Fruit fly (Drosophila melanogaster) Kc167 (cell line): ENCODE measurements around the gene OtopLc.

Experiments
- Sin3A ChIP-seq: fragments of >200 bp; optimal IDR thresholded peaks from 2 replicates; lab custom pipeline; 2018; ENCODE audit warnings: missing external identifiers
- h ChIP-seq: fragments of >200 bp; optimal IDR thresholded peaks from 3 replicates; lab custom pipeline; 2018; ENCODE audit warnings: missing external identifiers
- insv ChIP-seq: fragments of >200 bp; optimal IDR thresholded peaks from 3 replicates; lab custom pipeline; 2018; ENCODE audit warnings: missing external identifiers
- psq ChIP-seq: fragments of >200 bp; optimal IDR thresholded peaks from 2 replicates; lab custom pipeline; 2017; ENCODE audit warnings: missing external identifiers
- ttk ChIP-seq: sonication (Bioruptor generic); optimal IDR thresholded peaks from 2 replicates; lab custom pipeline; 2017; ENCODE audit warnings: missing external identifiers

- TF ChIP-seq psq: no peak
- TF ChIP-seq h (lab: Kevin White, UChicago): no peak
- no peak for TF ChIP-seq Sin3A (lab: Kevin White, UChicago)
- no peak for TF ChIP-seq ttk
- no peak for TF ChIP-seq insv (lab: Kevin White, UChicago)
Observed at dm6 chrX:5636529-5637099, 26.0 kb downstream of the OtopLc start.
